Fruit fly (Drosophila melanogaster): Measurements from ENCODE around the gene MKP-4.

Gene MKP-4

dm6 chrX:19601644-19602043 is 21.3 kb upstream of the MKP-4 start, which contains the start of gene CG14220 (continued):
- TF ChIP-seq D (optimal IDR thresholded peaks at IDR 0.05), result no peak
- no peak for TF ChIP-seq D (GFP tag; optimal IDR thresholded peaks at IDR 0.05)
- TF ChIP-seq pfk (GFP tag; optimal IDR thresholded peaks at IDR 0.05), result peak; percentile 38
- peak; percentile 2 for TF ChIP-seq CG15601 (tag; optimal IDR thresholded peaks at IDR 0.05)
- 0 out of 2 replicates have a peak, but pooled peaks have one; percentile 5 for TF ChIP-seq sob (GFP tag; IDR thresholded peaks at IDR 0.05)
- peak; percentile 16 for TF ChIP-seq Nf-YC (tag; optimal IDR thresholded peaks at IDR 0.05)
- no peak for TF ChIP-seq ro (GFP tag; IDR thresholded peaks at IDR 0.05)
- TF ChIP-seq Usf (GFP tag; optimal IDR thresholded peaks at IDR 0.05), result no peak
- no peak for TF ChIP-seq CG16815 (GFP tag; optimal IDR thresholded peaks at IDR 0.05)
- peak; percentile 94 for TF ChIP-seq Opbp (GFP tag; IDR thresholded peaks at IDR 0.05; ENCODE audit: partially characterized antibody)
- TF ChIP-seq Spps (tag; optimal IDR thresholded peaks at IDR 0.05), result no peak
- TF ChIP-seq Atf-2 (GFP tag; optimal IDR thresholded peaks at IDR 0.05), result no peak
- peak; percentile 93 for TF ChIP-seq CG13287 (GFP tag; IDR thresholded peaks at IDR 0.05; ENCODE audit: partially characterized antibody)
- TF ChIP-seq bigmax (GFP tag; optimal IDR thresholded peaks at IDR 0.05), result no peak
- TF ChIP-seq CG16813 (GFP tag; IDR thresholded peaks at IDR 0.05; ENCODE audit: partially characterized antibody), result peak; percentile 93
- TF ChIP-seq CG10274 (GFP tag; optimal IDR thresholded peaks at IDR 0.05), result no peak
- TF ChIP-seq TFAM (GFP tag; optimal IDR thresholded peaks at IDR 0.05), result no peak
- TF ChIP-seq sisA (GFP tag; IDR thresholded peaks at IDR 0.05), result no peak
- TF ChIP-seq Fer1 (GFP tag; optimal IDR thresholded peaks at IDR 0.05), result peak; percentile 48
- TF ChIP-seq CG8478 (optimal IDR thresholded peaks at IDR 0.05), result no peak
- TF ChIP-seq Bteb2 (GFP tag; optimal IDR thresholded peaks at IDR 0.05), result no peak
- no peak for TF ChIP-seq tin (GFP tag; optimal IDR thresholded peaks at IDR 0.05)
- TF ChIP-seq odd (GFP tag; optimal IDR thresholded peaks at IDR 0.05), result no peak
- TF ChIP-seq D19A (tag; optimal IDR thresholded peaks at IDR 0.05), result no peak
- TF ChIP-seq Dfd (GFP tag; optimal IDR thresholded peaks at IDR 0.05), result no peak
- TF ChIP-seq CG12071 (GFP tag; optimal IDR thresholded peaks at IDR 0.05), result no peak
- no peak for TF ChIP-seq dati (GFP tag; IDR thresholded peaks at IDR 0.05)
- TF ChIP-seq CG4328 (GFP tag; optimal IDR thresholded peaks at IDR 0.05), result no peak
- no peak for TF ChIP-seq CG17612 (GFP tag; IDR thresholded peaks at IDR 0.05)
- TF ChIP-seq ind (GFP tag; optimal IDR thresholded peaks at IDR 0.05), result no peak
- peak; percentile 20 for TF ChIP-seq CG3281 (GFP tag; optimal IDR thresholded peaks at IDR 0.05)
- TF ChIP-seq CG17802 (tag; optimal IDR thresholded peaks at IDR 0.05), result no peak
- TF ChIP-seq D19B (GFP tag; optimal IDR thresholded peaks at IDR 0.05), result no peak
- TF ChIP-seq zfh2 (GFP tag; optimal IDR thresholded peaks at IDR 0.05), result no peak
- no peak for TF ChIP-seq CG7357 (GFP tag; IDR thresholded peaks at IDR 0.05)
- TF ChIP-seq CG12391 (tag; optimal IDR thresholded peaks at IDR 0.05), result peak; percentile 19
- TF ChIP-seq CG18764 (GFP tag; optimal IDR thresholded peaks at IDR 0.05), result no peak
- peak; percentile 91 for TF ChIP-seq zen2 (GFP tag; IDR thresholded peaks at IDR 0.05; ENCODE audit: partially characterized antibody)
- no peak for TF ChIP-seq CG8290 (GFP tag; optimal IDR thresholded peaks at IDR 0.05)
- TF ChIP-seq CG8290 (tag; optimal IDR thresholded peaks at IDR 0.05), result peak in 1 of 2 experiments; percentile 72
- no peak for TF ChIP-seq CG14441 (GFP tag; IDR thresholded peaks at IDR 0.05)
- no peak for TF ChIP-seq kah (GFP tag; optimal IDR thresholded peaks at IDR 0.05)
- TF ChIP-seq usp (GFP tag; optimal IDR thresholded peaks at IDR 0.05), result no peak
- no peak for TF ChIP-seq corto (GFP tag; optimal IDR thresholded peaks at IDR 0.05)
- no peak for TF ChIP-seq btn (GFP tag; optimal IDR thresholded peaks at IDR 0.05)
- TF ChIP-seq ash1 (GFP tag; optimal IDR thresholded peaks at IDR 0.05), result no peak
- no peak for TF ChIP-seq CG16779 (GFP tag; IDR thresholded peaks at IDR 0.05)
- no peak for TF ChIP-seq CG8089 (GFP tag; optimal IDR thresholded peaks at IDR 0.05)
- no peak for TF ChIP-seq ems (GFP tag; optimal IDR thresholded peaks at IDR 0.05)
- TF ChIP-seq gce (GFP tag; IDR thresholded peaks at IDR 0.05), result no peak
- no peak for TF ChIP-seq ATbp (GFP tag; optimal IDR thresholded peaks at IDR 0.05)
- no peak for TF ChIP-seq CG17912 (GFP tag; optimal IDR thresholded peaks at IDR 0.05)
- no peak for TF ChIP-seq Neu2 (GFP tag; optimal IDR thresholded peaks at IDR 0.05; ENCODE audit: borderline replicate concordance)

Measured in whole organism, embryonic.